Worm (Caenorhabditis elegans) whole organism, late embryonic: Measurements from ENCODE around the gene M195.2.

Experiments used
- ceh-2 ChIP-seq: sonication (generic microtip); optimal IDR thresholded peaks from 2 replicates; lab custom pipeline; 2016; ENCODE audit warnings: missing genotype, missing genetic modification characterization, missing compliant biosample characterization
- ceh-9 ChIP-seq: sonication (generic microtip); optimal IDR thresholded peaks from 2 replicates; lab custom pipeline; 2016; ENCODE audit warnings: mild to moderate bottlenecking, missing genetic modification characterization, inconsistent platforms, missing compliant biosample characterization
- ets-4 ChIP-seq: sonication (generic microtip); optimal IDR thresholded peaks from 2 replicates; lab custom pipeline; 2016; ENCODE audit warnings: missing genetic modification characterization, missing compliant biosample characterization
- fax-1 ChIP-seq: sonication (generic microtip); optimal IDR thresholded peaks from 2 replicates; lab custom pipeline; 2016; ENCODE audit warnings: missing genotype, missing genetic modification characterization, missing compliant biosample characterization
- gmeb-2 ChIP-seq: sonication (generic microtip); optimal IDR thresholded peaks from 2 replicates; lab custom pipeline; 2016; ENCODE audit warnings: missing genetic modification characterization, inconsistent platforms, missing compliant biosample characterization
- hlh-13 ChIP-seq: fragments of 200-800 bp; sonication (Bioruptor generic); optimal IDR thresholded peaks from 2 replicates; lab custom pipeline; 2018; ENCODE audit warnings: mild to moderate bottlenecking, missing genetic modification characterization, missing compliant biosample characterization
- npax-4 ChIP-seq: sonication (generic microtip); optimal IDR thresholded peaks from 2 replicates; lab custom pipeline; 2016; ENCODE audit warnings: missing genetic modification characterization, missing compliant biosample characterization
- pha-4 ChIP-seq: fragments of 150-350 bp; optimal IDR thresholded peaks from 2 replicates; lab custom pipeline; 2018; ENCODE audit warnings: missing biosample characterization, missing genetic modification reagents, missing genetic modification characterization
- rnt-1 ChIP-seq: sonication (generic microtip); optimal IDR thresholded peaks from 2 replicates; lab custom pipeline; 2016; ENCODE audit warnings: missing genetic modification characterization, missing compliant biosample characterization
- tbx-7 ChIP-seq: sonication (generic microtip); optimal IDR thresholded peaks from 2 replicates; lab custom pipeline; 2016; ENCODE audit warnings: missing genotype, missing genetic modification characterization, missing compliant biosample characterization
- unc-86 ChIP-seq: sonication (generic microtip); optimal IDR thresholded peaks from 2 replicates; lab custom pipeline; 2016; ENCODE audit warnings: missing genetic modification characterization, missing compliant biosample characterization

DNA sequence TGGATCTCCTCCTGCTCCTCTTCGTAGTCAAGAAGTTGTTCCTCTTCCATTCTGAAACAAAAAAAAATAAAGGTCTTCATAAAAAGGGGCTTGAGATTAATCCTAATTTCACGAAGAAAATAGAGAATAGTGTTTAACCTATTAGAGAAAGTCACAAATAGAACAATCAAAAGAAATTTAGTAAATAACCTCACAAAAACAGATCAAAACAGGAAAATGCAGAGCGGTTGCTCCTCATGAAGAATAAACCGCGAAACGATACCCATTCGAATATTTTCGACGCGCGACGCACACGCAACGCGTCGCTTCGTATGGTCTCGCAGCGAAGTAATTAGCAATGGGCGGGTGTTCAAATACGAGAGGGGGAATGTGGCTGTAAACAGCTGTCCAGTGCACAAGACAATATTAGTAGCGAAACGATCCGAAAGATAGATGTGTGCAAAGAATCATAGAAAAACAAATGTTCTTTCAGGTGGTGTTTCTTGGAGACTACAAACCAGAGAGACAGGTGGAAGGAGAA is 31.7 kb upstream of the M195.2 start, which contains the start of gene hel-1:
- TF ChIP-seq gmeb-2 (tag; lab: Kevin White, UChicago) (no peak), fax-1 (tag; lab: Kevin White, UChicago) (no peak), tbx-7 (tag; lab: Kevin White, UChicago) (no peak), pha-4 (tag; lab: Kevin White, UChicago) (no peak), ets-4 (tag; lab: Kevin White, UChicago) (peak; percentile 29), ceh-9 (tag; lab: Kevin White, UChicago) (no peak), npax-4 (tag; lab: Kevin White, UChicago) (no peak), hlh-13 (GFP tag; lab: Kevin White, UChicago) (no peak), rnt-1 (tag; lab: Kevin White, UChicago) (peak; percentile 89), unc-86 (no peak), ceh-2 (tag; lab: Kevin White, UChicago) (peak; percentile 56)
